Fruit fly (Drosophila melanogaster) whole organism, embryonic: ENCODE results near the gene Cp7Fa.

ENCODE experiments used
- Antp ChIP-seq: fragments of 200-800 bp; sonication (Bioruptor generic); optimal IDR thresholded peaks from 3 replicates; lab custom pipeline; 2016; ENCODE audit warnings: missing biosample characterization, missing genetic modification characterization
- Atf-2 ChIP-seq: fragments of 200-800 bp; sonication (Bioruptor generic); optimal IDR thresholded peaks from 2 replicates; lab custom pipeline; 2016; ENCODE audit warnings: missing biosample characterization, missing genetic modification characterization
- CG10959 ChIP-seq: fragments of 200-800 bp; sonication (Bioruptor generic); IDR thresholded peaks from 2 replicates; pipeline ENCODE4 v1.3.6; 2022; ENCODE audit warnings: missing biosample characterization, missing genetic modification characterization
- CG11247 ChIP-seq: fragments of 200-800 bp; sonication (Bioruptor generic); IDR thresholded peaks from 2 replicates; pipeline ENCODE4 v1.3.6; 2022; ENCODE audit warnings: missing biosample characterization, missing genetic modification characterization
- CG1233 ChIP-seq: fragments of 200-800 bp; sonication (Bioruptor generic); optimal IDR thresholded peaks from 4 replicates; lab custom pipeline; 2018; ENCODE audit warnings: missing biosample characterization, mild to moderate bottlenecking, missing genetic modification characterization
- CG13123 ChIP-seq: fragments of 200-800 bp; sonication (Bioruptor generic); optimal IDR thresholded peaks from 2 replicates; lab custom pipeline; 2016; ENCODE audit warnings: missing biosample characterization, missing genetic modification characterization
- CG13894 ChIP-seq: fragments of 200-800 bp; sonication (Bioruptor generic); optimal IDR thresholded peaks from 3 replicates; lab custom pipeline; 2018; ENCODE audit warnings: missing biosample characterization, mild to moderate bottlenecking, missing genetic modification characterization, moderate library complexity
- CG1603 ChIP-seq: fragments of 200-800 bp; sonication (Bioruptor generic); optimal IDR thresholded peaks from 2 replicates; lab custom pipeline; 2019; ENCODE audit warnings: missing biosample characterization, mild to moderate bottlenecking, missing genetic modification characterization, moderate library complexity
- CG17186 ChIP-seq: fragments of 200-800 bp; sonication (Bioruptor generic); optimal IDR thresholded peaks from 3 replicates; lab custom pipeline; 2017; ENCODE audit warnings: missing biosample characterization, missing genetic modification reagents, missing genetic modification characterization
- CG17359 ChIP-seq: fragments of 200-800 bp; sonication (Bioruptor generic); optimal IDR thresholded peaks from 3 replicates; lab custom pipeline; 2018; ENCODE audit warnings: missing biosample characterization, mild to moderate bottlenecking, missing genetic modification characterization, moderate library complexity
- CG17361 ChIP-seq: fragments of 200-800 bp; sonication (Bioruptor generic); IDR thresholded peaks from 3 replicates; pipeline ENCODE4 v1.3.6; 2022; ENCODE audit warnings: missing biosample characterization, missing genetic modification characterization
- CG17802 ChIP-seq: fragments of 200-800 bp; sonication (Bioruptor generic); optimal IDR thresholded peaks from 2 replicates; lab custom pipeline; 2018; ENCODE audit warnings: missing biosample characterization, mild to moderate bottlenecking, missing genetic modification characterization, moderate library complexity
- CG2129 ChIP-seq: fragments of 200-800 bp; sonication (Bioruptor generic); IDR thresholded peaks from 2 replicates; pipeline ENCODE4 v1.3.6; 2022; ENCODE audit warnings: missing biosample characterization, missing genetic modification characterization; ENCODE audit not compliant: partially characterized antibody
- CG30020 ChIP-seq: fragments of 200-800 bp; optimal IDR thresholded peaks from 2 replicates; lab custom pipeline; 2019; ENCODE audit warnings: missing biosample characterization, mild to moderate bottlenecking, missing genetic modification characterization, moderate library complexity
- CG33213 ChIP-seq: fragments of 200-800 bp; sonication (Bioruptor generic); optimal IDR thresholded peaks from 3 replicates; lab custom pipeline; 2016; ENCODE audit warnings: missing biosample characterization, missing genetic modification characterization
- CG6175 ChIP-seq: fragments of 200-800 bp; sonication (Bioruptor generic); IDR thresholded peaks from 3 replicates; pipeline ENCODE4 v1.3.6; 2022; ENCODE audit warnings: missing biosample characterization, missing genetic modification characterization
- CG6272 ChIP-seq: fragments of 200-800 bp; sonication (Bioruptor generic); IDR thresholded peaks from 2 replicates; pipeline ENCODE4 v1.3.6; 2022; ENCODE audit warnings: missing biosample characterization, missing genetic modification characterization
- CTCF ChIP-seq: fragments of 200-800 bp; sonication (Bioruptor generic); optimal IDR thresholded peaks from 2 replicates; lab custom pipeline; 2017; ENCODE audit warnings: missing biosample characterization, mild to moderate bottlenecking, missing genetic modification characterization, moderate library complexity
- Dip3 ChIP-seq: fragments of 200-800 bp; sonication (Bioruptor generic); optimal IDR thresholded peaks from 3 replicates; lab custom pipeline; 2016; ENCODE audit warnings: missing biosample characterization, missing genetic modification characterization
- E2f2 ChIP-seq: fragments of 200-800 bp; sonication (Bioruptor generic); IDR thresholded peaks from 2 replicates; pipeline ENCODE4 v1.3.6; 2022; ENCODE audit warnings: missing biosample characterization, missing genetic modification characterization
- Fer1 ChIP-seq: fragments of 200-800 bp; sonication (Bioruptor generic); optimal IDR thresholded peaks from 2 replicates; lab custom pipeline; 2017; ENCODE audit warnings: missing biosample characterization, mild to moderate bottlenecking, missing genetic modification characterization
- Fer2 ChIP-seq: fragments of 200-800 bp; sonication (Bioruptor generic); optimal IDR thresholded peaks from 2 replicates; lab custom pipeline; 2018; ENCODE audit warnings: missing biosample characterization, mild to moderate bottlenecking, missing genetic modification characterization, moderate library complexity
- Fer3 ChIP-seq: fragments of 200-800 bp; sonication (Bioruptor generic); optimal IDR thresholded peaks from 2 replicates; lab custom pipeline; 2018; ENCODE audit warnings: missing biosample characterization, mild to moderate bottlenecking, missing genetic modification characterization, moderate library complexity
- Hmr ChIP-seq: fragments of 200-800 bp; sonication (Bioruptor generic); optimal IDR thresholded peaks from 3 replicates; lab custom pipeline; 2017; ENCODE audit warnings: mild to moderate bottlenecking, missing biosample characterization, missing genetic modification reagents, missing genetic modification characterization
- Lhr ChIP-seq: fragments of 200-800 bp; sonication (Bioruptor generic); optimal IDR thresholded peaks from 3 replicates; lab custom pipeline; 2017; ENCODE audit warnings: mild to moderate bottlenecking, missing biosample characterization, missing genetic modification reagents, missing genetic modification characterization
- MTF-1 ChIP-seq: fragments of 200-800 bp; sonication (Bioruptor generic); optimal IDR thresholded peaks from 2 replicates; lab custom pipeline; 2018; ENCODE audit warnings: missing biosample characterization, mild to moderate bottlenecking, missing genetic modification characterization, borderline replicate concordance
- Nf-YA ChIP-seq: fragments of 200-800 bp; sonication (Bioruptor generic); IDR thresholded peaks from 2 replicates; pipeline ENCODE4 v1.3.6; 2022; ENCODE audit warnings: missing biosample characterization, missing genetic modification characterization
- Ravus ChIP-seq: fragments of 200-800 bp; sonication (Bioruptor generic); IDR thresholded peaks from 2 replicates; pipeline ENCODE4 v1.3.6; 2022; ENCODE audit warnings: missing biosample characterization, missing genetic modification characterization
- Side ChIP-seq: fragments of 200-800 bp; sonication (Bioruptor generic); optimal IDR thresholded peaks from 2 replicates; lab custom pipeline; 2016; ENCODE audit warnings: missing biosample characterization, missing genetic modification characterization
- Ssrp ChIP-seq: fragments of 200-800 bp; sonication (Bioruptor generic); optimal IDR thresholded peaks from 2 replicates; lab custom pipeline; 2018; ENCODE audit warnings: missing biosample characterization, mild to moderate bottlenecking, missing genetic modification characterization, moderate library complexity
- TFAM ChIP-seq: fragments of 200-800 bp; sonication (Bioruptor generic); optimal IDR thresholded peaks from 2 replicates; lab custom pipeline; 2017; ENCODE audit warnings: missing biosample characterization, missing genetic modification characterization, inconsistent platforms
- cato ChIP-seq: fragments of 200-800 bp; sonication (Bioruptor generic); optimal IDR thresholded peaks from 2 replicates; lab custom pipeline; 2016; ENCODE audit warnings: missing biosample characterization, missing genetic modification characterization, borderline replicate concordance
- chn ChIP-seq: fragments of 200-800 bp; sonication (Bioruptor generic); optimal IDR thresholded peaks from 2 replicates; lab custom pipeline; 2016; ENCODE audit warnings: missing biosample characterization, missing genetic modification characterization
- ci ChIP-seq: fragments of 200-800 bp; sonication (Bioruptor generic); IDR thresholded peaks from 3 replicates; pipeline ENCODE4 v1.3.6; 2022; ENCODE audit warnings: missing biosample characterization, missing genetic modification characterization
- crp ChIP-seq, 2 experiments: fragments of 200-800 bp; sonication (Bioruptor generic); optimal IDR thresholded peaks; 2 replicates in 1 of 2; 3 replicates in 1 of 2; lab custom pipeline; 2017; ENCODE audit warnings: missing biosample characterization in 2 of 2, missing genetic modification characterization in 2 of 2, mild to moderate bottlenecking in 1 of 2, moderate library complexity in 1 of 2
- da ChIP-seq: fragments of 200-800 bp; sonication (Bioruptor generic); optimal IDR thresholded peaks from 2 replicates; lab custom pipeline; 2016; ENCODE audit warnings: missing biosample characterization, missing genetic modification characterization
- ems ChIP-seq: fragments of 200-800 bp; sonication (Bioruptor generic); optimal IDR thresholded peaks from 3 replicates; lab custom pipeline; 2016; ENCODE audit warnings: missing biosample characterization, missing genetic modification characterization
- fd3F ChIP-seq: fragments of 200-800 bp; sonication (Bioruptor generic); optimal IDR thresholded peaks from 2 replicates; lab custom pipeline; 2018; ENCODE audit warnings: missing biosample characterization, mild to moderate bottlenecking, missing genetic modification characterization, moderate library complexity
- h ChIP-seq: fragments of >200 bp; optimal IDR thresholded peaks from 2 replicates; lab custom pipeline; 2017
- hb ChIP-seq: fragments of 200-800 bp; sonication (Bioruptor generic); IDR thresholded peaks from 3 replicates; pipeline ENCODE4 v1.3.6; 2022; ENCODE audit warnings: missing biosample characterization, missing genetic modification characterization; ENCODE audit not compliant: partially characterized antibody
- mam ChIP-seq: fragments of 200-800 bp; sonication (Bioruptor generic); optimal IDR thresholded peaks from 3 replicates; lab custom pipeline; 2016; ENCODE audit warnings: missing biosample characterization, missing genetic modification characterization
- nerfin-1 ChIP-seq: fragments of 200-800 bp; sonication (Bioruptor generic); optimal IDR thresholded peaks from 3 replicates; lab custom pipeline; 2019; ENCODE audit warnings: missing biosample characterization, mild to moderate bottlenecking, missing genetic modification characterization, moderate library complexity
- prd ChIP-seq, 3 experiments: fragments of >200 bp in 2 of 3; fragments of 200-800 bp in 1 of 3; sonication (Bioruptor generic) in 1 of 3; optimal IDR thresholded peaks in 2 of 3; IDR thresholded peaks in 1 of 3; 2 replicates in 2 of 3; 3 replicates in 1 of 3; pipeline versions ENCODE4 v1.3.6 to Lab custom; 2017 to 2022; ENCODE audit warnings: missing biosample characterization in 1 of 3, missing genetic modification characterization in 1 of 3
- pros ChIP-seq: fragments of 200-800 bp; sonication (Bioruptor generic); optimal IDR thresholded peaks from 3 replicates; lab custom pipeline; 2019; ENCODE audit warnings: missing biosample characterization, mild to moderate bottlenecking, missing genetic modification characterization, moderate library complexity
- slp2 ChIP-seq: fragments of 200-800 bp; sonication (Bioruptor generic); optimal IDR thresholded peaks from 2 replicates; lab custom pipeline; 2016; ENCODE audit warnings: missing biosample characterization, missing genetic modification characterization
- sna ChIP-seq: fragments of 200-800 bp; sonication (Bioruptor generic); IDR thresholded peaks from 2 replicates; pipeline ENCODE4 v1.3.6; 2022; ENCODE audit warnings: missing biosample characterization, missing genetic modification characterization; ENCODE audit not compliant: partially characterized antibody
- stwl ChIP-seq: fragments of 200-800 bp; sonication (Bioruptor generic); optimal IDR thresholded peaks from 3 replicates; lab custom pipeline; 2018; ENCODE audit warnings: missing biosample characterization, mild to moderate bottlenecking, missing genetic modification characterization, moderate library complexity
- unc-4 ChIP-seq: fragments of 200-800 bp; sonication (Bioruptor generic); IDR thresholded peaks from 2 replicates; pipeline ENCODE4 v1.3.6; 2022; ENCODE audit warnings: missing biosample characterization, missing genetic modification characterization; ENCODE audit not compliant: partially characterized antibody
- zen ChIP-seq: fragments of 200-800 bp; sonication (Bioruptor generic); optimal IDR thresholded peaks from 3 replicates; lab custom pipeline; 2018; ENCODE audit warnings: missing biosample characterization, mild to moderate bottlenecking, missing genetic modification characterization, moderate library complexity

The Cp7Fa gene

DNA sequence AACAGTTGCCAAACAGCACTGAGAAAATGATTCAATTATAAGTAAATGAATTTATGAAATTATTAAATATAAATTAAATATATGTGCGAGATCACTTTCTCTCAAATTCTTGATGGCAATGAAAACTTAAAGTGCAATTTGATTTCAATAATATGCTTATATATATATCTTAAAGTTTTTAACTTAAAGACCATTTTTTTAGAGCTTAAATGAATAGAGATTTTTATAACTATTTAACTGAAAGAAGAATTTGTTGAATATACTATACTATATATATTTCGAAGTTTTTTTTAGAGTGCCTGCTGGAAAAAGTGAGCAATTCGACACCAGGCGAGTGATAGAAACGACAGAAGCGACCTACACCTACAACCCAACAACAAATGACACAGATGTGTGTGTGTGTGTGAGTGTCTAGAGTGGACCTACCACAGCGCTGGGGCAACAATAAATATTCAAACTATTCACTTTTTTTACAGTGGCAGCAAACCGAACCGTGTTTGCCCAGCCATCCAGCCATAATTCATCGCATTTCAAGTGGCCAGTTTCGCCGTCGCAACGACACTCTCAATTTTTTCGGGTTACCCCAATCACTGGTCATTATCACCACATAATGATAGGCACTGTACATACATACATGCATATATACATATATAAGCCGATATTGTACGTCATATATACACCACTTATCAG is 25.7 kb upstream of the Cp7Fa start (continued):
- peak; percentile 29; the same call in 1 of the 2 replicates for TF ChIP-seq CG10959 (GFP tag; lab: Robert Waterston, UW)
- TF ChIP-seq prd (optimal IDR thresholded peaks at IDR 0.05; lab: Kevin White, UChicago): no peak
- peak; percentile 66 for TF ChIP-seq prd (GFP tag; IDR thresholded peaks at IDR 0.05; lab: Robert Waterston, UW)
- peak; percentile 17; the same call in 1 of the 2 replicates for TF ChIP-seq E2f2 (GFP tag; lab: Robert Waterston, UW)
- no peak for TF ChIP-seq Fer2 (tag; lab: Kevin White, UChicago)
- no peak for TF ChIP-seq CG17802
- no peak for TF ChIP-seq Fer1 (GFP tag; lab: Kevin White, UChicago)
- peak; percentile 27 for TF ChIP-seq CG30020 (tag; lab: Kevin White, UChicago)
- no peak for TF ChIP-seq crp (GFP tag; optimal IDR thresholded peaks at IDR 0.05; lab: Kevin White, UChicago)
- TF ChIP-seq h (lab: Kevin White, UChicago): no peak
- TF ChIP-seq CG1603 (tag; lab: Kevin White, UChicago): peak; percentile 35
- no peak for TF ChIP-seq sna
- TF ChIP-seq Dip3 (GFP tag; lab: Kevin White, UChicago): no peak
- TF ChIP-seq CG6272 (GFP tag; lab: Robert Waterston, UW): no peak
- no peak for TF ChIP-seq unc-4 (GFP tag; lab: Robert Waterston, UW)
- no peak for TF ChIP-seq Antp (GFP tag; lab: Kevin White, UChicago)
- peak; percentile 75 for TF ChIP-seq ci (GFP tag; lab: Robert Waterston, UW)
- TF ChIP-seq slp2 (GFP tag; lab: Kevin White, UChicago): no peak
- TF ChIP-seq CTCF (GFP tag; lab: Kevin White, UChicago): no peak
- peak; percentile 2 for TF ChIP-seq fd3F
- no peak for TF ChIP-seq Side (GFP tag; lab: Kevin White, UChicago)
- TF ChIP-seq Fer3: peak; percentile 21
- TF ChIP-seq chn (GFP tag; lab: Kevin White, UChicago): peak; percentile 7
- no peak for TF ChIP-seq CG13894 (tag; lab: Kevin White, UChicago)
- TF ChIP-seq Ravus: no peak
- TF ChIP-seq CG17361: peak; percentile 85
- TF ChIP-seq CG17359: peak; percentile 60
- no peak for TF ChIP-seq Lhr (GFP tag; lab: Kevin White, UChicago)
- 0 out of 3 replicates have a peak, but pooled peaks have one; percentile 51 for TF ChIP-seq CG6175 (GFP tag; lab: Robert Waterston, UW)
- no peak for TF ChIP-seq cato (GFP tag; lab: Kevin White, UChicago)
- TF ChIP-seq Nf-YA (GFP tag; lab: Robert Waterston, UW): no peak
- no peak for TF ChIP-seq pros (GFP tag; lab: Kevin White, UChicago)
- peak; percentile 32 for TF ChIP-seq CG1233 (GFP tag; lab: Kevin White, UChicago)
- no peak for TF ChIP-seq hb (GFP tag; lab: Robert Waterston, UW)
- TF ChIP-seq CG13123 (GFP tag; lab: Kevin White, UChicago): no peak
- no peak for TF ChIP-seq CG17186
- TF ChIP-seq Hmr (GFP tag; lab: Kevin White, UChicago): peak; percentile 46
- no peak for TF ChIP-seq da (GFP tag; lab: Kevin White, UChicago)
- TF ChIP-seq stwl (tag; lab: Kevin White, UChicago): no peak
- no peak for TF ChIP-seq CG33213 (GFP tag; lab: Kevin White, UChicago)
- TF ChIP-seq mam: no peak
- peak; percentile 73 for TF ChIP-seq zen
- no peak for TF ChIP-seq CG11247 (GFP tag; lab: Robert Waterston, UW)
- TF ChIP-seq TFAM (GFP tag; lab: Kevin White, UChicago): no peak
- TF ChIP-seq nerfin-1 (tag; lab: Kevin White, UChicago): peak; percentile 54
- no peak for TF ChIP-seq MTF-1 (GFP tag; lab: Kevin White, UChicago)
- no peak for TF ChIP-seq CG2129 (GFP tag; lab: Robert Waterston, UW)
- TF ChIP-seq Atf-2: no peak
- TF ChIP-seq Ssrp (tag; lab: Kevin White, UChicago): peak; percentile 81
- TF ChIP-seq ems: no peak
